Worm (Caenorhabditis elegans): ENCODE measurements around the gene Y77E11A.8.

DNA sequence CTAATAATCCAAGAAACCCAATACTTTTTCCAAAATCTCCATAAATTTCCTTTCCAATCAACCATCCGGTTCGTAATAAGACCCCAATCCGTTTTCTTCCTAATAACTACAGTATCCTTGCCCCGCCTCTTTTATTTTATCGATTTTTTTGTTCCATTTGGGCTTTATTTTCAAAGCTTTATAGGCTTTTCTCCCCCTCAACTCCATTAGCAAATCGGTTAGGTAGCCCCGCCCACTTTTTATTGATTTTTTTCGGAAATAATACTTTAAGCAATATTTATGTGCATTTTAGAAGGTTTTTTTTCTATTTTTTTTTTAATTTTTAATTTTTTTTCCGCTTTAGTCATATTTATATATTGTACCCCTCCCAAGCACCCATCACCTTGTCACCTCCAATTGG lies 24.8 kb downstream of the Y77E11A.8 start:
- TF ChIP-seq dao-5 (tag; optimal IDR thresholded peaks at IDR 0.05): no peak
- TF ChIP-seq him-1 (tag; optimal IDR thresholded peaks at IDR 0.05): no peak
